Fruit fly (Drosophila melanogaster): ENCODE data around the gene vn.
A peak's percentile ranks its signal among the peaks of the same experiment; 100 is the strongest.

The vn gene

dm6 chr3L:5863868-5864413 lies 18.5 kb upstream of the vn start (continued):
- peak; percentile 8 for TF ChIP-seq OdsH (GFP tag; optimal IDR thresholded peaks at IDR 0.05)
- peak; percentile 39 for TF ChIP-seq Smox (GFP tag; optimal IDR thresholded peaks at IDR 0.05)
- TF ChIP-seq CG16779 (tag; optimal IDR thresholded peaks at IDR 0.05): no peak
- no peak for TF ChIP-seq Ets21C (GFP tag; optimal IDR thresholded peaks at IDR 0.05)
- peak; percentile 4 for TF ChIP-seq Sox102F (GFP tag; optimal IDR thresholded peaks at IDR 0.05)
- no peak for TF ChIP-seq CG8319 (GFP tag; optimal IDR thresholded peaks at IDR 0.05)
- no peak for TF ChIP-seq Lpt (GFP tag; optimal IDR thresholded peaks at IDR 0.05)
- TF ChIP-seq CG6276 (GFP tag; optimal IDR thresholded peaks at IDR 0.05): no peak
- peak; percentile 34 for TF ChIP-seq CG3919 (GFP tag; optimal IDR thresholded peaks at IDR 0.05)
- peak; percentile 38 for TF ChIP-seq fd59A (GFP tag; optimal IDR thresholded peaks at IDR 0.05)
- TF ChIP-seq Hr38 (GFP tag; optimal IDR thresholded peaks at IDR 0.05): no peak
- peak; percentile 12 for TF ChIP-seq Hr39 (GFP tag; optimal IDR thresholded peaks at IDR 0.05)

- peak; percentile 35 for TF ChIP-seq CG16779 (tag; optimal IDR thresholded peaks at IDR 0.05)
- TF ChIP-seq Eip78C (GFP tag): peak; percentile 93
- no peak for TF ChIP-seq Gug (GFP tag; IDR thresholded peaks at IDR 0.05)
- peak; percentile 44 to 48 for TF ChIP-seq ss (GFP tag; optimal IDR thresholded peaks at IDR 0.05)
- no peak for TF ChIP-seq CG11294 (GFP tag; IDR thresholded peaks at IDR 0.05)
- peak; percentile 56; the same call in 2 of the 3 replicates for TF ChIP-seq CG6163 (GFP tag; IDR thresholded peaks at IDR 0.05)
- TF ChIP-seq Hr38 (GFP tag; optimal IDR thresholded peaks at IDR 0.05): no peak
- TF ChIP-seq dsx (GFP tag; optimal IDR thresholded peaks at IDR 0.05; ENCODE audit: poor library complexity, severe bottlenecking): peak; percentile 27
- TF ChIP-seq CG11902 (GFP tag; optimal IDR thresholded peaks at IDR 0.05): peak; percentile 71
- peak; percentile 29 for TF ChIP-seq Sox102F (GFP tag; optimal IDR thresholded peaks at IDR 0.05)
- TF ChIP-seq CG3919 (GFP tag; optimal IDR thresholded peaks at IDR 0.05): peak; percentile 73
- TF ChIP-seq Ets21C (GFP tag; optimal IDR thresholded peaks at IDR 0.05): peak; percentile 59
- TF ChIP-seq Hr4 (GFP tag; optimal IDR thresholded peaks at IDR 0.05): peak; percentile 6
- peak; percentile 70 for TF ChIP-seq topi (GFP tag; optimal IDR thresholded peaks at IDR 0.05)
- TF ChIP-seq fd59A (GFP tag; optimal IDR thresholded peaks at IDR 0.05): peak; percentile 58
- peak; percentile 2 for TF ChIP-seq CG9139 (GFP tag; optimal IDR thresholded peaks at IDR 0.05)
- peak; percentile 65 for TF ChIP-seq Eip75B (GFP tag; optimal IDR thresholded peaks at IDR 0.05)
- TF ChIP-seq CG32006 (GFP tag; optimal IDR thresholded peaks at IDR 0.05): peak; percentile 15
- TF ChIP-seq net (GFP tag; optimal IDR thresholded peaks at IDR 0.05): peak; percentile 42
- peak; percentile 57 for TF ChIP-seq OdsH (GFP tag; optimal IDR thresholded peaks at IDR 0.05)
- peak; percentile 70 for TF ChIP-seq CG31627 (GFP tag; optimal IDR thresholded peaks at IDR 0.05)
- peak; percentile 40 for TF ChIP-seq CG1621 (tag; optimal IDR thresholded peaks at IDR 0.05)
- TF ChIP-seq CG6808 (GFP tag; optimal IDR thresholded peaks at IDR 0.05): peak; percentile 68
- TF ChIP-seq lz (GFP tag; optimal IDR thresholded peaks at IDR 0.05): peak; percentile 72
- TF ChIP-seq esn (GFP tag; optimal IDR thresholded peaks at IDR 0.05): peak; percentile 69
- no peak for TF ChIP-seq CG6854 (GFP tag; optimal IDR thresholded peaks at IDR 0.05)
- TF ChIP-seq CG7368 (GFP tag; optimal IDR thresholded peaks at IDR 0.05): peak; percentile 64
- peak; percentile 58 for TF ChIP-seq CG8632 (GFP tag; optimal IDR thresholded peaks at IDR 0.05)
- no peak for TF ChIP-seq fd85E (GFP tag; optimal IDR thresholded peaks at IDR 0.05)
- TF ChIP-seq eg (GFP tag; IDR thresholded peaks at IDR 0.05): no peak
- no peak for TF ChIP-seq dac (GFP tag; optimal IDR thresholded peaks at IDR 0.05)
- TF ChIP-seq Sox15 (GFP tag; optimal IDR thresholded peaks at IDR 0.05): peak; percentile 45
- TF ChIP-seq CG10631 (GFP tag; optimal IDR thresholded peaks at IDR 0.05): peak; percentile 50
- peak; percentile 61 for TF ChIP-seq Ets96B (tag; optimal IDR thresholded peaks at IDR 0.05)
- TF ChIP-seq acj6 (GFP tag; optimal IDR thresholded peaks at IDR 0.05): peak; percentile 55
- TF ChIP-seq Sox14 (GFP tag; optimal IDR thresholded peaks at IDR 0.05): peak; percentile 59
- TF ChIP-seq CG34406 (GFP tag; optimal IDR thresholded peaks at IDR 0.05): peak; percentile 48
- no peak for TF ChIP-seq CG8119 (GFP tag; IDR thresholded peaks at IDR 0.05)
- TF ChIP-seq Eip93F (GFP tag; optimal IDR thresholded peaks at IDR 0.05): peak; percentile 13
- peak; percentile 91 for TF ChIP-seq svp (GFP tag)
- TF ChIP-seq CG4318 (GFP tag; optimal IDR thresholded peaks at IDR 0.05): no peak
- peak; percentile 59 for TF ChIP-seq CG3032 (tag; optimal IDR thresholded peaks at IDR 0.05)
- peak; percentile 47 for TF ChIP-seq CG11762 (GFP tag; optimal IDR thresholded peaks at IDR 0.05; ENCODE audit: insufficient read depth)
- peak; percentile 71 for TF ChIP-seq Smox (GFP tag; optimal IDR thresholded peaks at IDR 0.05)
- peak; percentile 67 for TF ChIP-seq cyc (GFP tag; optimal IDR thresholded peaks at IDR 0.05)
Observed at dm6 chr3L:5862994-5863393, 17.5 kb upstream of the vn start.

All from whole organism, prepupa.